Fruit fly (Drosophila melanogaster): ENCODE data around the gene Hmgcr.

Gene Hmgcr

dm6 chr3R:23713901-23714300, 19.2 kb upstream of the Hmgcr start (continued):
- TF ChIP-seq Lhr (GFP tag; optimal IDR thresholded peaks at IDR 0.05) (peak; percentile 5), CG4424 (GFP tag; optimal IDR thresholded peaks at IDR 0.05) (peak; percentile 39), CG12659 (GFP tag; optimal IDR thresholded peaks at IDR 0.05) (peak; percentile 38), gsb-n (tag; optimal IDR thresholded peaks at IDR 0.05) (peak; percentile 69), Blimp-1 (GFP tag; optimal IDR thresholded peaks at IDR 0.05) (peak; percentile 69), ara (GFP tag; IDR thresholded peaks at IDR 0.05) (peak; percentile 75), CG10209 (GFP tag; optimal IDR thresholded peaks at IDR 0.05) (peak; percentile 57), CG14860 (GFP tag; IDR thresholded peaks at IDR 0.05; ENCODE audit: partially characterized antibody) (no peak), CG16863 (GFP tag; optimal IDR thresholded peaks at IDR 0.05) (peak; percentile 43), E2f2 (GFP tag; IDR thresholded peaks at IDR 0.05) (peak; percentile 39; the same call in 1 of the 2 replicates), CG8359 (GFP tag; optimal IDR thresholded peaks at IDR 0.05; ENCODE audit: borderline replicate concordance) (no peak), Drgx (GFP tag; IDR thresholded peaks at IDR 0.05) (peak; percentile 46), CG12769 (tag; optimal IDR thresholded peaks at IDR 0.05) (peak; percentile 39), Oli (tag; optimal IDR thresholded peaks at IDR 0.05) (peak; percentile 70), so (GFP tag; IDR thresholded peaks at IDR 0.05) (peak; percentile 80; the same call in 2 of the 3 replicates), CG8089 (GFP tag; optimal IDR thresholded peaks at IDR 0.05) (peak; percentile 16), CG3407 (GFP tag; optimal IDR thresholded peaks at IDR 0.05) (peak; percentile 60), Ssrp (tag; optimal IDR thresholded peaks at IDR 0.05) (peak; percentile 71), GATAe (GFP tag; conservative IDR thresholded peaks at IDR 0.05) (no peak; the same call in 1 of the 2 replicates), CG6654 (GFP tag; optimal IDR thresholded peaks at IDR 0.05) (no peak), NC2α (GFP tag; optimal IDR thresholded peaks at IDR 0.05) (no peak), CG15269 (tag; optimal IDR thresholded peaks at IDR 0.05) (peak; percentile 76), slou (GFP tag; optimal IDR thresholded peaks at IDR 0.05) (no peak), Sry-β (GFP tag; optimal IDR thresholded peaks at IDR 0.05) (no peak), jigr1 (GFP tag; IDR thresholded peaks at IDR 0.05) (0 out of 3 replicates have a peak, but pooled peaks have one; percentile 12), CG4617 (GFP tag; optimal IDR thresholded peaks at IDR 0.05; ENCODE audit: borderline replicate concordance) (no peak), h (optimal IDR thresholded peaks at IDR 0.05) (no peak), hbn (GFP tag; IDR thresholded peaks at IDR 0.05; ENCODE audit: partially characterized antibody) (no peak), CG3847 (GFP tag; IDR thresholded peaks at IDR 0.05) (0 out of 2 replicates have a peak, but pooled peaks have one; percentile 14), sob (GFP tag; IDR thresholded peaks at IDR 0.05) (no peak), sug (tag; optimal IDR thresholded peaks at IDR 0.05) (peak; percentile 5), disco-r (GFP tag; optimal IDR thresholded peaks at IDR 0.05) (peak; percentile 0), caup (GFP tag; optimal IDR thresholded peaks at IDR 0.05; ENCODE audit: severe bottlenecking) (no peak), bigmax (GFP tag; optimal IDR thresholded peaks at IDR 0.05) (no peak), fd102C (GFP tag; optimal IDR thresholded peaks at IDR 0.05) (peak; percentile 45), CkIIα-i1 (GFP tag; IDR thresholded peaks at IDR 0.05) (no peak), CG15479 (GFP tag; optimal IDR thresholded peaks at IDR 0.05) (no peak), luna (GFP tag; optimal IDR thresholded peaks at IDR 0.05) (no peak), sd (tag; optimal IDR thresholded peaks at IDR 0.05) (peak; percentile 14), MESR4 (GFP tag; optimal IDR thresholded peaks at IDR 0.05) (no peak), MTF-1 (GFP tag; optimal IDR thresholded peaks at IDR 0.05; ENCODE audit: borderline replicate concordance) (no peak), sens-2 (GFP tag; IDR thresholded peaks at IDR 0.05) (peak; percentile 55; the same call in 1 of the 2 replicates), fd96Cb (tag; optimal IDR thresholded peaks at IDR 0.05) (peak; percentile 72), CG32532 (GFP tag; IDR thresholded peaks at IDR 0.05) (no peak), Nf-YB (GFP tag; optimal IDR thresholded peaks at IDR 0.05) (no peak), CG2199 (GFP tag; IDR thresholded peaks at IDR 0.05) (no peak), MBD-R2 (GFP tag; IDR thresholded peaks at IDR 0.05) (no peak), CG2712 (tag; optimal IDR thresholded peaks at IDR 0.05) (peak; percentile 62), CG6175 (GFP tag; IDR thresholded peaks at IDR 0.05) (no peak), CG9932 (GFP tag; IDR thresholded peaks at IDR 0.05) (no peak)
